Fruit fly (Drosophila melanogaster) whole organism, adult: ENCODE data around the gene CG10943.

Source experiments
- CG33017 ChIP-seq: fragments of 200-800 bp; sonication (Bioruptor generic); optimal IDR thresholded peaks from 2 replicates; lab custom pipeline; 2018; ENCODE audit warnings: missing biosample characterization, mild to moderate bottlenecking, missing genetic modification characterization, moderate library complexity
- Mnt ChIP-seq: fragments of 200-800 bp; sonication (Bioruptor generic); optimal IDR thresholded peaks from 2 replicates; lab custom pipeline; 2016; ENCODE audit warnings: missing biosample characterization, mild to moderate bottlenecking, missing genetic modification characterization
- bab1 ChIP-seq: fragments of 200-800 bp; sonication (Bioruptor generic); optimal IDR thresholded peaks from 3 replicates; lab custom pipeline; 2019; ENCODE audit warnings: missing biosample characterization, mild to moderate bottlenecking, missing genetic modification characterization, moderate library complexity

DNA sequence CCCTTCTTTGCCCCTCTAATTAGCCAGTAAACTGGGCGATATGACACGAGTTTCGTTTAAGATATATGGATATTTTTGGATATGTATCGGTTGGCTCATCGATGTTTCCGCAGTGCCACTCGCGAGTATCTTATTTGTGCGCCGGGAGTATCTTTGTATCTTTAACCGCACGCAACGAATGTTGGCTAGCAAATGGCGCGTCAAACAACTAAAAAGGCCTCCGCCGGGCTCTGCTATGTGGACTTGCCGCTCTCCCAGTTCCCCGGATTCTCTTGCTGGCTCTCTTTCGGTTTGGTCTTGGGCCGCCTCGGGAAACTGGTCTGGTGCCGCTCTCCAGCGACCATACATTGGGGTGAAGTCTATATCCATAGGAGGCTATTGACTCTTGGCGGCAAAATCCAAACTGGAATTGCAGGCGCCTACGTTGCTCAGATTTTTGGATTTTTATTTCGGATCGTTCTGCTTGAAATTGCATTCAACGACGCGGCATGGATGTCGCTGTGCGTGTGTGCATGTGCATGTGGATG is 30.3 kb downstream of the CG10943 start:
- TF ChIP-seq bab1 (no peak), Mnt (GFP tag; lab: Kevin White, UChicago) (no peak), CG33017 (no peak)
